Fruit fly (Drosophila melanogaster) whole organism, pupa: Measurements from ENCODE around the gene Gr97a.

Experiments
- CG10348 ChIP-seq: fragments of 200-800 bp; sonication (Bioruptor generic); IDR thresholded peaks from 2 replicates; pipeline ENCODE4 v1.3.6; 2022; ENCODE audit warnings: missing biosample characterization, missing genetic modification characterization
- CG12605 ChIP-seq: fragments of 200-800 bp; sonication (Bioruptor generic); IDR thresholded peaks from 2 replicates; pipeline ENCODE4 v1.3.6; 2022; ENCODE audit warnings: missing biosample characterization, missing genetic modification characterization
- CG13204 ChIP-seq: fragments of 200-800 bp; sonication (Bioruptor generic); optimal IDR thresholded peaks from 2 replicates; lab custom pipeline; 2018; ENCODE audit warnings: missing biosample characterization, mild to moderate bottlenecking, missing genetic modification characterization, moderate library complexity
- CG14655 ChIP-seq: fragments of 200-800 bp; sonication (Bioruptor generic); optimal IDR thresholded peaks from 3 replicates; lab custom pipeline; 2017; ENCODE audit warnings: mild to moderate bottlenecking, missing biosample characterization, missing genetic modification reagents, missing genetic modification characterization
- CG15710 ChIP-seq: fragments of 200-800 bp; sonication (Bioruptor generic); optimal IDR thresholded peaks from 2 replicates; lab custom pipeline; 2018; ENCODE audit warnings: missing biosample characterization, mild to moderate bottlenecking, missing genetic modification characterization, moderate library complexity
- CG17806 ChIP-seq: fragments of 200-800 bp; sonication (Bioruptor generic); optimal IDR thresholded peaks from 2 replicates; lab custom pipeline; 2018; ENCODE audit warnings: missing biosample characterization, mild to moderate bottlenecking, missing genetic modification characterization, moderate library complexity
- CG32121 ChIP-seq: fragments of 200-800 bp; sonication (Bioruptor generic); IDR thresholded peaks from 2 replicates; pipeline ENCODE4 v1.3.6; 2022; ENCODE audit warnings: missing biosample characterization, missing genetic modification characterization
- CG34367 ChIP-seq: fragments of 200-800 bp; sonication (Bioruptor generic); optimal IDR thresholded peaks from 2 replicates; lab custom pipeline; 2018; ENCODE audit warnings: missing biosample characterization, mild to moderate bottlenecking, missing genetic modification characterization
- CG4496 ChIP-seq: fragments of 200-800 bp; sonication (Bioruptor generic); IDR thresholded peaks from 3 replicates; pipeline ENCODE4 v1.3.6; 2022; ENCODE audit warnings: missing biosample characterization, missing genetic modification characterization
- CG8159 ChIP-seq: fragments of 200-800 bp; sonication (Bioruptor generic); optimal IDR thresholded peaks from 3 replicates; lab custom pipeline; 2018; ENCODE audit warnings: missing biosample characterization, mild to moderate bottlenecking, missing genetic modification characterization, moderate library complexity
- CG8301 ChIP-seq: fragments of 200-800 bp; sonication (Bioruptor generic); optimal IDR thresholded peaks from 2 replicates; lab custom pipeline; 2018; ENCODE audit warnings: missing biosample characterization, mild to moderate bottlenecking, missing genetic modification characterization
- CG9948 ChIP-seq: fragments of 200-800 bp; sonication (Bioruptor generic); optimal IDR thresholded peaks from 2 replicates; lab custom pipeline; 2018; ENCODE audit warnings: missing biosample characterization, mild to moderate bottlenecking, missing genetic modification characterization, moderate library complexity
- D1 ChIP-seq: fragments of 200-800 bp; sonication (Bioruptor generic); optimal IDR thresholded peaks from 2 replicates; lab custom pipeline; 2018; ENCODE audit warnings: missing biosample characterization, mild to moderate bottlenecking, missing genetic modification characterization, moderate library complexity
- EcR ChIP-seq: fragments of 200-800 bp; sonication (Bioruptor generic); optimal IDR thresholded peaks from 3 replicates; lab custom pipeline; 2019; ENCODE audit warnings: missing biosample characterization, missing genetic modification characterization, mild to moderate bottlenecking, moderate library complexity, missing genetic modification reagents
- Ets98B ChIP-seq: fragments of 200-800 bp; sonication (Bioruptor generic); IDR thresholded peaks from 2 replicates; pipeline ENCODE4 v1.3.6; 2022; ENCODE audit warnings: missing biosample characterization, missing genetic modification characterization
- Pif1A ChIP-seq: fragments of 200-800 bp; sonication (Bioruptor generic); optimal IDR thresholded peaks from 3 replicates; lab custom pipeline; 2016; ENCODE audit warnings: missing biosample characterization, missing genetic modification characterization
- Pif1B ChIP-seq: fragments of 200-800 bp; sonication (Bioruptor generic); optimal IDR thresholded peaks from 3 replicates; lab custom pipeline; 2016; ENCODE audit warnings: missing biosample characterization, missing genetic modification characterization
- Snoo ChIP-seq: fragments of 200-800 bp; sonication (Bioruptor generic); optimal IDR thresholded peaks from 3 replicates; lab custom pipeline; 2017; ENCODE audit warnings: missing biosample characterization, mild to moderate bottlenecking, missing genetic modification characterization, inconsistent platforms
- fd96Ca ChIP-seq: fragments of 200-800 bp; sonication (Bioruptor generic); IDR thresholded peaks from 3 replicates; pipeline ENCODE4 v1.3.6; 2022; ENCODE audit warnings: missing biosample characterization, missing genetic modification characterization
- gl ChIP-seq: fragments of 200-800 bp; sonication (Bioruptor generic); optimal IDR thresholded peaks from 2 replicates; lab custom pipeline; 2018; ENCODE audit warnings: missing biosample characterization, mild to moderate bottlenecking, missing genetic modification characterization
- rn ChIP-seq: fragments of 200-800 bp; sonication (Bioruptor generic); IDR thresholded peaks from 2 replicates; pipeline ENCODE4 v1.3.6; 2022; ENCODE audit warnings: missing biosample characterization, missing genetic modification characterization

Gr97a gene

dm6 chr3R:26982106-26982505 is 15.8 kb upstream of the Gr97a start:
- TF ChIP-seq rn (GFP tag; lab: Robert Waterston, UW) (no peak), fd96Ca (no peak), CG34367 (tag; lab: Kevin White, UChicago) (no peak), Pif1A (GFP tag; lab: Kevin White, UChicago) (no peak), CG32121 (GFP tag; lab: Robert Waterston, UW) (no peak), CG8301 (tag; lab: Kevin White, UChicago) (no peak), CG4496 (no peak), D1 (tag; lab: Kevin White, UChicago) (no peak), CG13204 (GFP tag; lab: Kevin White, UChicago) (no peak)

- peak; percentile 30; the same call in 1 of the 2 replicates for TF ChIP-seq Ets98B (GFP tag; lab: Robert Waterston, UW)
- 0 out of 2 replicates have a peak, but pooled peaks have one; percentile 17 for TF ChIP-seq CG32121 (GFP tag; lab: Robert Waterston, UW)
- TF ChIP-seq rn (GFP tag; lab: Robert Waterston, UW) = no peak
- TF ChIP-seq CG12605 = peak; percentile 59
- no peak for TF ChIP-seq CG10348 (GFP tag; lab: Robert Waterston, UW)
- TF ChIP-seq EcR (GFP tag; lab: Kevin White, UChicago) = peak; percentile 65
- TF ChIP-seq CG9948 (tag; lab: Kevin White, UChicago) = no peak
Measured at dm6 chr3R:26980282-26980691, 14.0 kb upstream of the Gr97a start.

dm6 chr3R:26978241-26978640 is 12.0 kb upstream of the Gr97a start, which contains the start of the genes CG14253 and CG46313:
TSS of gene CG14253 (plus strand) at chr3R:26978541.
TSS of gene CG46313 (plus strand) at chr3R:26978541.
- TF ChIP-seq Pif1B (no peak), CG12605 (no peak), CG8159 (tag; lab: Kevin White, UChicago) (no peak), CG34367 (tag; lab: Kevin White, UChicago) (no peak), Ets98B (GFP tag; lab: Robert Waterston, UW) (no peak), CG15710 (tag; lab: Kevin White, UChicago) (no peak), Snoo (tag; lab: Kevin White, UChicago) (no peak)

dm6 chr3R:26969743-26970142 is 3.5 kb upstream of the Gr97a start:
- TF ChIP-seq CG8301 (tag; lab: Kevin White, UChicago) = no peak
- no peak for TF ChIP-seq CG32121 (GFP tag; lab: Robert Waterston, UW)
- no peak for TF ChIP-seq Ets98B (GFP tag; lab: Robert Waterston, UW)
- TF ChIP-seq gl (tag; lab: Kevin White, UChicago) = no peak
- no peak for TF ChIP-seq CG15710 (tag; lab: Kevin White, UChicago)
- TF ChIP-seq EcR (GFP tag; lab: Kevin White, UChicago) = no peak

- TF ChIP-seq CG12605 (no peak), Ets98B (GFP tag; lab: Robert Waterston, UW) (no peak), Snoo (tag; lab: Kevin White, UChicago) (no peak), CG8301 (tag; lab: Kevin White, UChicago) (no peak), CG34367 (tag; lab: Kevin White, UChicago) (peak; percentile 0), gl (tag; lab: Kevin White, UChicago) (peak; percentile 21), rn (GFP tag; lab: Robert Waterston, UW) (no peak), D1 (tag; lab: Kevin White, UChicago) (no peak), fd96Ca (peak; percentile 64; the same call in 1 of the 3 replicates), CG9948 (tag; lab: Kevin White, UChicago) (peak; percentile 51), CG14655 (GFP tag; lab: Kevin White, UChicago) (no peak), CG15710 (tag; lab: Kevin White, UChicago) (peak; percentile 38), CG13204 (GFP tag; lab: Kevin White, UChicago) (no peak), Pif1B (no peak), EcR (GFP tag; lab: Kevin White, UChicago) (peak; percentile 92), CG4496 (0 out of 3 replicates have a peak, but pooled peaks have one; percentile 40), CG17806 (tag; lab: Kevin White, UChicago) (no peak), CG8159 (tag; lab: Kevin White, UChicago) (no peak), CG32121 (GFP tag; lab: Robert Waterston, UW) (no peak)
- TF ChIP-seq, all 21 proteins: peak for 7
Measured at dm6 chr3R:26968823-26969638, 2.7 kb upstream of the Gr97a start.

- TF ChIP-seq Pif1A (GFP tag; lab: Kevin White, UChicago) (no peak), CG13204 (GFP tag; lab: Kevin White, UChicago) (no peak), CG15710 (tag; lab: Kevin White, UChicago) (no peak), CG10348 (GFP tag; lab: Robert Waterston, UW) (no peak), CG32121 (GFP tag; lab: Robert Waterston, UW) (no peak), CG34367 (tag; lab: Kevin White, UChicago) (no peak), fd96Ca (no peak), gl (tag; lab: Kevin White, UChicago) (no peak)
- TF ChIP-seq, all 21 proteins: peak for 0
Measured at dm6 chr3R:26968313-26968605, 2.0 kb upstream of the Gr97a start.
